Fruit fly (Drosophila melanogaster): ENCODE data around the gene KaiR1D.
A peak's percentile ranks its signal among the peaks of the same experiment; 100 is the strongest.

KaiR1D gene

dm6 chr3R:20816008-20816407, 50.0 kb downstream of the KaiR1D start, which contains the start of gene Fancd2 (continued):
- TF ChIP-seq Hmr (GFP tag; optimal IDR thresholded peaks at IDR 0.05) (no peak), wdn (GFP tag; IDR thresholded peaks at IDR 0.05) (no peak), MTF-1 (GFP tag; optimal IDR thresholded peaks at IDR 0.05; ENCODE audit: borderline replicate concordance) (no peak), Hr3 (GFP tag; optimal IDR thresholded peaks at IDR 0.05) (no peak), pnt (GFP tag; optimal IDR thresholded peaks at IDR 0.05) (no peak), zfh1 (GFP tag; IDR thresholded peaks at IDR 0.05) (no peak), slp2 (GFP tag; optimal IDR thresholded peaks at IDR 0.05) (no peak), grau (tag; optimal IDR thresholded peaks at IDR 0.05) (no peak), CG7963 (GFP tag; IDR thresholded peaks at IDR 0.05; ENCODE audit: partially characterized antibody) (no peak), pita (GFP tag; optimal IDR thresholded peaks at IDR 0.05) (peak; percentile 54), CG12391 (tag; optimal IDR thresholded peaks at IDR 0.05) (no peak), ro (GFP tag; IDR thresholded peaks at IDR 0.05) (no peak), Ptx1 (GFP tag; IDR thresholded peaks at IDR 0.05) (no peak), CG11398 (GFP tag; optimal IDR thresholded peaks at IDR 0.05) (no peak), unc-4 (GFP tag; IDR thresholded peaks at IDR 0.05; ENCODE audit: partially characterized antibody) (peak; percentile 63), Drgx (GFP tag; IDR thresholded peaks at IDR 0.05) (no peak), D19B (GFP tag; optimal IDR thresholded peaks at IDR 0.05) (no peak), ranshi (GFP tag; IDR thresholded peaks at IDR 0.05) (no peak), luna (GFP tag; optimal IDR thresholded peaks at IDR 0.05) (no peak), CG31224 (GFP tag; IDR thresholded peaks at IDR 0.05) (no peak), chm (GFP tag; IDR thresholded peaks at IDR 0.05) (no peak), Hmx (GFP tag; optimal IDR thresholded peaks at IDR 0.05) (no peak), scrt (GFP tag; optimal IDR thresholded peaks at IDR 0.05) (no peak), CG13894 (tag; optimal IDR thresholded peaks at IDR 0.05) (no peak), CG42726 (GFP tag; IDR thresholded peaks at IDR 0.05; ENCODE audit: partially characterized antibody) (no peak), CG3407 (GFP tag; optimal IDR thresholded peaks at IDR 0.05) (no peak), p53 (GFP tag; optimal IDR thresholded peaks at IDR 0.05) (no peak), stwl (tag; optimal IDR thresholded peaks at IDR 0.05) (peak; percentile 91), CG10267 (tag; optimal IDR thresholded peaks at IDR 0.05) (peak; percentile 22), disco-r (GFP tag; optimal IDR thresholded peaks at IDR 0.05) (no peak), BEAF-32 (GFP tag; optimal IDR thresholded peaks at IDR 0.05) (peak; percentile 72), NC2β (GFP tag; optimal IDR thresholded peaks at IDR 0.05) (no peak), CG7786 (GFP tag; optimal IDR thresholded peaks at IDR 0.05) (no peak), CG11560 (tag; IDR thresholded peaks at IDR 0.05) (no peak), CrebB (tag; optimal IDR thresholded peaks at IDR 0.05) (no peak), gcm (GFP tag; optimal IDR thresholded peaks at IDR 0.05) (no peak), danr (GFP tag; IDR thresholded peaks at IDR 0.05) (no peak), CG5245 (GFP tag; optimal IDR thresholded peaks at IDR 0.05) (no peak), hkb (optimal IDR thresholded peaks at IDR 0.05) (no peak), hkb (GFP tag; IDR thresholded peaks at IDR 0.05) (no peak), E2f2 (GFP tag; IDR thresholded peaks at IDR 0.05) (peak; percentile 92), Fer2 (tag; optimal IDR thresholded peaks at IDR 0.05) (no peak), CG10959 (GFP tag; IDR thresholded peaks at IDR 0.05) (no peak), Med (GFP tag) (no peak), bbx (GFP tag; IDR thresholded peaks at IDR 0.05; ENCODE audit: partially characterized antibody) (peak; percentile 56; the same call in 1 of the 2 replicates), esg (GFP tag; conservative IDR thresholded peaks at IDR 0.05) (no peak), sd (tag; optimal IDR thresholded peaks at IDR 0.05) (no peak), CG11723 (GFP tag; optimal IDR thresholded peaks at IDR 0.05) (no peak), CG8089 (GFP tag; optimal IDR thresholded peaks at IDR 0.05) (no peak)

All from whole organism, embryonic.